Fruit fly (Drosophila melanogaster) whole organism, embryonic: Measurements from ENCODE around the gene CG5355.

Experiments used
- Asciz ChIP-seq: fragments of 200-800 bp; sonication (Bioruptor generic); optimal IDR thresholded peaks from 2 replicates; lab custom pipeline; 2017; ENCODE audit warnings: missing biosample characterization, mild to moderate bottlenecking, missing genetic modification characterization, missing genetic modification reagents
- Bteb2 ChIP-seq: fragments of 200-800 bp; sonication (Bioruptor generic); optimal IDR thresholded peaks from 2 replicates; lab custom pipeline; 2016; ENCODE audit warnings: missing biosample characterization, missing genetic modification characterization
- CG10209 ChIP-seq: fragments of 200-800 bp; sonication (Bioruptor generic); optimal IDR thresholded peaks from 3 replicates; lab custom pipeline; 2017; ENCODE audit warnings: missing biosample characterization, mild to moderate bottlenecking, missing genetic modification characterization, missing genetic modification reagents
- CG10321 ChIP-seq: fragments of 200-800 bp; sonication (Bioruptor generic); IDR thresholded peaks from 2 replicates; pipeline ENCODE4 v1.3.6; 2022; ENCODE audit warnings: missing biosample characterization, missing genetic modification characterization
- CG11247 ChIP-seq: fragments of 200-800 bp; sonication (Bioruptor generic); IDR thresholded peaks from 2 replicates; pipeline ENCODE4 v1.3.6; 2022; ENCODE audit warnings: missing biosample characterization, missing genetic modification characterization
- CG11560 ChIP-seq: fragments of 200-800 bp; sonication (Bioruptor generic); IDR thresholded peaks from 3 replicates; pipeline ENCODE4 v1.3.6; 2022; ENCODE audit warnings: missing biosample characterization, missing genetic modification characterization
- CG13624 ChIP-seq: fragments of 200-800 bp; sonication (Bioruptor generic); optimal IDR thresholded peaks from 2 replicates; lab custom pipeline; 2016; ENCODE audit warnings: missing biosample characterization, missing genetic modification characterization
- CG13775 ChIP-seq: fragments of 200-800 bp; sonication (Bioruptor generic); optimal IDR thresholded peaks from 3 replicates; lab custom pipeline; 2017; ENCODE audit warnings: missing biosample characterization, mild to moderate bottlenecking, missing genetic modification characterization
- CG14667 ChIP-seq: fragments of 200-800 bp; sonication (Bioruptor generic); IDR thresholded peaks from 2 replicates; pipeline ENCODE4 v1.3.6; 2022; ENCODE audit warnings: missing biosample characterization, missing genetic modification characterization
- CG14965 ChIP-seq: fragments of 200-800 bp; sonication (Bioruptor generic); optimal IDR thresholded peaks from 2 replicates; lab custom pipeline; 2016; ENCODE audit warnings: missing biosample characterization, missing genetic modification characterization, borderline replicate concordance
- CG15073 ChIP-seq: fragments of 200-800 bp; sonication (Bioruptor generic); optimal IDR thresholded peaks from 2 replicates; lab custom pipeline; 2016; ENCODE audit warnings: missing biosample characterization, missing genetic modification characterization
- CG18011 ChIP-seq: fragments of 200-800 bp; sonication (Bioruptor generic); optimal IDR thresholded peaks from 2 replicates; lab custom pipeline; 2017; ENCODE audit warnings: missing biosample characterization, missing genetic modification characterization, mild to moderate bottlenecking, moderate library complexity, missing genotype
- CG18599 ChIP-seq: fragments of 200-800 bp; sonication (Bioruptor generic); optimal IDR thresholded peaks from 3 replicates; lab custom pipeline; 2017; ENCODE audit warnings: missing biosample characterization, missing genetic modification characterization, mild to moderate bottlenecking, moderate library complexity, missing genetic modification reagents
- CG33557 ChIP-seq: fragments of 200-800 bp; sonication (Bioruptor generic); optimal IDR thresholded peaks from 2 replicates; lab custom pipeline; 2019; ENCODE audit warnings: missing biosample characterization, mild to moderate bottlenecking, missing genetic modification characterization, moderate library complexity
- CG42726 ChIP-seq: fragments of 200-800 bp; sonication (Bioruptor generic); IDR thresholded peaks from 2 replicates; pipeline ENCODE4 v1.3.6; 2022; ENCODE audit warnings: missing biosample characterization, missing genetic modification characterization; ENCODE audit not compliant: partially characterized antibody
- CG4404 ChIP-seq: fragments of 200-800 bp; sonication (Bioruptor generic); IDR thresholded peaks from 2 replicates; pipeline ENCODE4 v1.3.6; 2022; ENCODE audit warnings: missing biosample characterization, missing genetic modification characterization
- CG6654 ChIP-seq: fragments of 200-800 bp; sonication (Bioruptor generic); optimal IDR thresholded peaks from 2 replicates; lab custom pipeline; 2017; ENCODE audit warnings: missing biosample characterization, mild to moderate bottlenecking, missing genetic modification characterization
- CG6683 ChIP-seq: fragments of 200-800 bp; sonication (Bioruptor generic); optimal IDR thresholded peaks from 2 replicates; lab custom pipeline; 2017; ENCODE audit warnings: missing biosample characterization, mild to moderate bottlenecking, missing genetic modification characterization, missing genetic modification reagents
- CG6791 ChIP-seq: fragments of 200-800 bp; sonication (Bioruptor generic); IDR thresholded peaks from 3 replicates; pipeline ENCODE4 v1.3.6; 2022; ENCODE audit warnings: missing biosample characterization, missing genetic modification characterization; ENCODE audit not compliant: partially characterized antibody
- CG7839 ChIP-seq: fragments of 200-800 bp; sonication (Bioruptor generic); optimal IDR thresholded peaks from 3 replicates; lab custom pipeline; 2018; ENCODE audit warnings: missing biosample characterization, mild to moderate bottlenecking, missing genetic modification characterization, moderate library complexity
- CG9817 ChIP-seq: fragments of 200-800 bp; sonication (Bioruptor generic); optimal IDR thresholded peaks from 2 replicates; lab custom pipeline; 2018; ENCODE audit warnings: missing biosample characterization, mild to moderate bottlenecking, missing genetic modification characterization, moderate library complexity
- CHES-1-like ChIP-seq: fragments of 200-800 bp; sonication (Bioruptor generic); optimal IDR thresholded peaks from 2 replicates; lab custom pipeline; 2016; ENCODE audit warnings: missing biosample characterization, missing genetic modification characterization
- Dip3 ChIP-seq: fragments of 200-800 bp; sonication (Bioruptor generic); optimal IDR thresholded peaks from 3 replicates; lab custom pipeline; 2016; ENCODE audit warnings: missing biosample characterization, missing genetic modification characterization
- Doc3 ChIP-seq: fragments of 200-800 bp; sonication (Bioruptor generic); IDR thresholded peaks from 3 replicates; pipeline ENCODE4 v1.3.6; 2022; ENCODE audit warnings: missing biosample characterization, missing genetic modification characterization; ENCODE audit not compliant: partially characterized antibody
- H15 ChIP-seq: fragments of 200-800 bp; sonication (Bioruptor generic); IDR thresholded peaks from 3 replicates; pipeline ENCODE4 v1.3.6; 2022; ENCODE audit warnings: missing biosample characterization, missing genetic modification characterization
- H2.0 ChIP-seq: fragments of 200-800 bp; sonication (Bioruptor generic); IDR thresholded peaks from 2 replicates; pipeline ENCODE4 v1.3.6; 2022; ENCODE audit warnings: missing biosample characterization, missing genetic modification characterization
- HmgZ ChIP-seq: fragments of 200-800 bp; sonication (Bioruptor generic); optimal IDR thresholded peaks from 2 replicates; lab custom pipeline; 2018; ENCODE audit warnings: missing biosample characterization, mild to moderate bottlenecking, missing genetic modification characterization
- Hr51 ChIP-seq, 2 experiments: fragments of 200-800 bp; sonication (Bioruptor generic); optimal IDR thresholded peaks; 2 replicates in 1 of 2; 3 replicates in 1 of 2; lab custom pipeline; 2016 to 2018; ENCODE audit warnings: missing biosample characterization in 2 of 2, missing genetic modification characterization in 2 of 2, mild to moderate bottlenecking in 1 of 2, moderate library complexity in 1 of 2
- Hr78 ChIP-seq, 2 experiments: fragments of 200-800 bp in 1 of 2; fragments of >200 bp in 1 of 2; sonication (Bioruptor generic) in 1 of 2; optimal IDR thresholded peaks; 2 replicates each; lab custom pipeline; 2017 to 2019; ENCODE audit warnings: missing biosample characterization in 2 of 2, missing genetic modification characterization in 2 of 2, mild to moderate bottlenecking in 1 of 2, moderate library complexity in 1 of 2
- Med ChIP-seq: fragments of 200-800 bp; sonication (Bioruptor generic); peaks from one replicate; lab custom pipeline; 2016; ENCODE audit warnings: missing biosample characterization, missing genetic modification characterization, mild to moderate bottlenecking, inconsistent platforms, moderate library complexity
- Mrtf ChIP-seq: fragments of 200-800 bp; sonication (Bioruptor generic); IDR thresholded peaks from 3 replicates; pipeline ENCODE4 v1.3.6; 2022; ENCODE audit warnings: missing biosample characterization, missing genetic modification characterization
- Nf-YA ChIP-seq: fragments of 200-800 bp; sonication (Bioruptor generic); IDR thresholded peaks from 2 replicates; pipeline ENCODE4 v1.3.6; 2022; ENCODE audit warnings: missing biosample characterization, missing genetic modification characterization
- Rfx ChIP-seq: fragments of 200-800 bp; sonication (Bioruptor generic); IDR thresholded peaks from 2 replicates; pipeline ENCODE4 v1.3.6; 2022; ENCODE audit warnings: missing biosample characterization, missing genetic modification characterization
- Scr ChIP-seq: fragments of 200-800 bp; sonication (Bioruptor generic); IDR thresholded peaks from 2 replicates; pipeline ENCODE4 v1.3.6; 2022; ENCODE audit warnings: missing biosample characterization, missing genetic modification characterization; ENCODE audit not compliant: partially characterized antibody
- Spps ChIP-seq: fragments of 200-800 bp; sonication (Bioruptor generic); optimal IDR thresholded peaks from 2 replicates; lab custom pipeline; 2018; ENCODE audit warnings: missing biosample characterization, mild to moderate bottlenecking, missing genetic modification characterization
- Sry-δ ChIP-seq: fragments of 200-800 bp; sonication (Bioruptor generic); optimal IDR thresholded peaks from 2 replicates; lab custom pipeline; 2016; ENCODE audit warnings: missing biosample characterization, missing genetic modification characterization
- Xbp1 ChIP-seq: fragments of 200-800 bp; sonication (Bioruptor generic); optimal IDR thresholded peaks from 3 replicates; lab custom pipeline; 2016; ENCODE audit warnings: missing biosample characterization, mild to moderate bottlenecking, missing genetic modification characterization
- ac ChIP-seq: fragments of 200-800 bp; sonication (Bioruptor generic); optimal IDR thresholded peaks from 3 replicates; lab custom pipeline; 2017; ENCODE audit warnings: missing biosample characterization, mild to moderate bottlenecking, missing genetic modification characterization
- dimm ChIP-seq: fragments of 200-800 bp; sonication (Bioruptor generic); IDR thresholded peaks from 2 replicates; pipeline ENCODE4 v1.3.6; 2022; ENCODE audit warnings: missing biosample characterization, missing genetic modification characterization
- ftz-f1 ChIP-seq: fragments of 200-800 bp; sonication (Bioruptor generic); optimal IDR thresholded peaks from 2 replicates; lab custom pipeline; 2016; ENCODE audit warnings: missing biosample characterization, missing genetic modification characterization
- gcm2 ChIP-seq: fragments of 200-800 bp; sonication (Bioruptor generic); optimal IDR thresholded peaks from 2 replicates; lab custom pipeline; 2016; ENCODE audit warnings: missing biosample characterization, missing genetic modification characterization
- luna ChIP-seq: fragments of 200-800 bp; sonication (Bioruptor generic); optimal IDR thresholded peaks from 2 replicates; lab custom pipeline; 2016; ENCODE audit warnings: missing biosample characterization, missing genetic modification characterization
- nau ChIP-seq: fragments of 200-800 bp; sonication (Bioruptor generic); optimal IDR thresholded peaks from 3 replicates; lab custom pipeline; 2017; ENCODE audit warnings: missing biosample characterization, mild to moderate bottlenecking, missing genetic modification characterization, missing genetic modification reagents
- nerfin-1 ChIP-seq: fragments of 200-800 bp; sonication (Bioruptor generic); optimal IDR thresholded peaks from 3 replicates; lab custom pipeline; 2019; ENCODE audit warnings: missing biosample characterization, mild to moderate bottlenecking, missing genetic modification characterization, moderate library complexity
- phol ChIP-seq: fragments of 200-800 bp; sonication (Bioruptor generic); optimal IDR thresholded peaks from 3 replicates; lab custom pipeline; 2018; ENCODE audit warnings: missing biosample characterization, mild to moderate bottlenecking, missing genetic modification characterization, moderate library complexity
- prd ChIP-seq, 3 experiments: fragments of >200 bp in 2 of 3; fragments of 200-800 bp in 1 of 3; sonication (Bioruptor generic) in 1 of 3; optimal IDR thresholded peaks in 2 of 3; IDR thresholded peaks in 1 of 3; 2 replicates in 2 of 3; 3 replicates in 1 of 3; pipeline versions ENCODE4 v1.3.6 to Lab custom; 2017 to 2022; ENCODE audit warnings: missing biosample characterization in 1 of 3, missing genetic modification characterization in 1 of 3
- rib ChIP-seq: fragments of 200-800 bp; sonication (Bioruptor generic); IDR thresholded peaks from 2 replicates; pipeline ENCODE4 v1.3.6; 2022; ENCODE audit warnings: missing biosample characterization, missing genetic modification characterization
- ssp ChIP-seq: fragments of 200-800 bp; sonication (Bioruptor generic); IDR thresholded peaks from 2 replicates; pipeline ENCODE4 v1.3.6; 2022; ENCODE audit warnings: missing biosample characterization, missing genetic modification characterization
- tna ChIP-seq: fragments of 200-800 bp; sonication (Bioruptor generic); IDR thresholded peaks from 2 replicates; pipeline ENCODE4 v1.3.6; 2022; ENCODE audit warnings: missing biosample characterization, missing genetic modification characterization; ENCODE audit not compliant: partially characterized antibody

Gene CG5355

dm6 chr2L:10403803-10404315 lies 9.4 kb downstream of the CG5355 start (continued):
- TF ChIP-seq Dip3: no peak
- TF ChIP-seq gcm2 (GFP tag; lab: Kevin White, UChicago): no peak
- TF ChIP-seq CG42726 (GFP tag; lab: Robert Waterston, UW): no peak
- TF ChIP-seq HmgZ (tag; lab: Kevin White, UChicago): peak; percentile 3
- TF ChIP-seq Scr: peak; percentile 63
- no peak for TF ChIP-seq CG14667
- no peak for TF ChIP-seq CG18011 (GFP tag; lab: Kevin White, UChicago)
- TF ChIP-seq CG6683 (GFP tag; lab: Kevin White, UChicago): no peak
- no peak for TF ChIP-seq ftz-f1 (GFP tag; lab: Kevin White, UChicago)
- TF ChIP-seq dimm (GFP tag; lab: Robert Waterston, UW): no peak
- no peak for TF ChIP-seq prd (optimal IDR thresholded peaks at IDR 0.05; lab: Kevin White, UChicago)
- no peak for TF ChIP-seq prd (GFP tag; IDR thresholded peaks at IDR 0.05; lab: Robert Waterston, UW)
- no peak for TF ChIP-seq CG14965 (GFP tag; lab: Kevin White, UChicago)
- no peak for TF ChIP-seq nerfin-1 (tag; lab: Kevin White, UChicago)
- no peak for TF ChIP-seq CG18599 (GFP tag; lab: Kevin White, UChicago)
- TF ChIP-seq CG33557: no peak
- no peak for TF ChIP-seq CG6654 (GFP tag; lab: Kevin White, UChicago)
- peak; percentile 59 for TF ChIP-seq Med (GFP tag; lab: Kevin White, UChicago)
- no peak for TF ChIP-seq CG13775 (GFP tag; lab: Kevin White, UChicago)
- no peak for TF ChIP-seq rib
- no peak for TF ChIP-seq tna (GFP tag; lab: Robert Waterston, UW)
- no peak for TF ChIP-seq Hr51 (GFP tag; optimal IDR thresholded peaks at IDR 0.05; lab: Kevin White, UChicago)
- TF ChIP-seq nau (GFP tag; lab: Kevin White, UChicago): no peak
- TF ChIP-seq CG13624 (GFP tag; lab: Kevin White, UChicago): no peak
- no peak for TF ChIP-seq Nf-YA (GFP tag; lab: Robert Waterston, UW)
- TF ChIP-seq CG15073 (GFP tag; lab: Kevin White, UChicago): no peak
- no peak for TF ChIP-seq Spps (tag; lab: Kevin White, UChicago)
- TF ChIP-seq CHES-1-like: no peak
- TF ChIP-seq Sry-δ (GFP tag; lab: Kevin White, UChicago): peak; percentile 52
- no peak for TF ChIP-seq Mrtf
- no peak for TF ChIP-seq ac (GFP tag; lab: Kevin White, UChicago)
- no peak for TF ChIP-seq ssp (GFP tag; lab: Robert Waterston, UW)
- no peak for TF ChIP-seq Xbp1 (GFP tag; lab: Kevin White, UChicago)
- TF ChIP-seq CG6791 (GFP tag; lab: Robert Waterston, UW): peak; percentile 32; the same call in 1 of the 3 replicates
- TF ChIP-seq CG7839: no peak
- TF ChIP-seq Rfx: no peak
- peak; percentile 13 for TF ChIP-seq phol (tag; lab: Kevin White, UChicago)
- no peak for TF ChIP-seq CG11247 (GFP tag; lab: Robert Waterston, UW)
- no peak for TF ChIP-seq Hr78 (GFP tag; optimal IDR thresholded peaks at IDR 0.05; lab: Kevin White, UChicago)
- TF ChIP-seq Doc3 (GFP tag; lab: Robert Waterston, UW): 0 out of 3 replicates have a peak, but pooled peaks have one; percentile 38
- TF ChIP-seq luna (GFP tag; lab: Kevin White, UChicago): no peak
- TF ChIP-seq H2.0: no peak
- TF ChIP-seq CG9817 (tag; lab: Kevin White, UChicago): no peak
- TF ChIP-seq Bteb2: no peak
- TF ChIP-seq CG10209: no peak
- TF ChIP-seq Asciz (GFP tag; lab: Kevin White, UChicago): no peak
- TF ChIP-seq CG10321: no peak
- TF ChIP-seq CG4404 (GFP tag; lab: Robert Waterston, UW): no peak
- TF ChIP-seq H15 (GFP tag; lab: Robert Waterston, UW): no peak
- no peak for TF ChIP-seq CG11560
